Worm (Caenorhabditis elegans) whole organism, midembryonic: ENCODE measurements around the gene R02E12.5.

Experiments
- cog-1 ChIP-seq: sonication (generic microtip); optimal IDR thresholded peaks from 2 replicates; lab custom pipeline; 2016; ENCODE audit warnings: missing genetic modification characterization, missing compliant biosample characterization
- flt-1 ChIP-seq: fragments of 200-800 bp; sonication (Bioruptor generic); IDR thresholded peaks from 2 replicates; pipeline ENCODE4 v1.3.6; 2022; ENCODE audit warnings: missing genetic modification characterization, missing compliant biosample characterization
- ref-1 ChIP-seq: fragments of 200-800 bp; sonication (Bioruptor generic); conservative IDR thresholded peaks from 2 replicates; pipeline ENCODE4 v1.3.6; 2022; ENCODE audit warnings: missing genetic modification reagents, missing genetic modification characterization, missing compliant biosample characterization
- ztf-29 ChIP-seq: fragments of 200-800 bp; sonication (Bioruptor generic); IDR thresholded peaks from 2 replicates; pipeline ENCODE4 v1.3.6; 2022; ENCODE audit warnings: missing genetic modification reagents, missing genetic modification characterization, missing compliant biosample characterization

ce11 chrX:3949026-3949425 is 48.1 kb upstream of the R02E12.5 start:
- TF ChIP-seq ref-1 (GFP tag; lab: Robert Waterston, UW) (no peak), ztf-29 (GFP tag; lab: Robert Waterston, UW) (no peak), flt-1 (GFP tag; lab: Robert Waterston, UW) (no peak), cog-1 (no peak)
